Fruit fly (Drosophila melanogaster) S2 (cell line): ENCODE measurements around the gene Nmdmc.

Source experiments
- CG8478 ChIP-seq: fragments of >200 bp; optimal IDR thresholded peaks from 2 replicates; lab custom pipeline; 2018
- CTCF ChIP-seq, 2 experiments: fragments of >200 bp; optimal IDR thresholded peaks; 2 replicates each; lab custom pipeline; 2018

DNA sequence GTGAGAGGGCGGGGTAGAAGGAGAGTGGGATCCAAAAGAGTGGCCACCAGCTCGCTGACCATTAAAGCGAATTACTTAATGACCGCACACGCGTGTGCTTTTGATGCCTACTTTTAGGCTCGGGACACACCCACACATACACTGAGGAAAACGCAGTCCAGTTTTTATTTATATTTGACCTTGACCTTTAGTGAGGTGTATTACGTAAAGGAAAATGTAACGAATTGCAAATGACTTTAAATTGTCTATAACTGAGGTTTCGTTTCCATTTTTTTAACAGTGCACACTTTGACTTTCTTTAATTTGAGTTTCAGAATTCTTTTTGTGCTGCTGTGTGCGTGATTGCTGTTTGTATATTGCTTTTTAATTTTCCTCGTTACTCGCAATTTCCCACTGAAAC, 35.0 kb upstream of the Nmdmc start:
- TF ChIP-seq CTCF (optimal IDR thresholded peaks at IDR 0.05; lab: Kevin White, UChicago) (no peak), CG8478 (lab: Kevin White, UChicago) (no peak)
